Worm (Caenorhabditis elegans) whole organism, L4 larva: ENCODE results near the gene C50B6.1.
A peak's percentile ranks its signal among the peaks of the same experiment; 100 is the strongest.

ENCODE experiments used
- D1046.2 ChIP-seq: fragments of 200-800 bp; sonication (Bioruptor generic); IDR thresholded peaks from 2 replicates; pipeline ENCODE4 v1.3.6; 2022; ENCODE audit warnings: missing genetic modification characterization, missing compliant biosample characterization
- F10B5.3 ChIP-seq: sonication (generic microtip); optimal IDR thresholded peaks from 2 replicates; lab custom pipeline; 2016; ENCODE audit warnings: mild to moderate bottlenecking, missing genetic modification characterization, missing compliant biosample characterization
- F49E8.2 ChIP-seq: sonication (generic microtip); optimal IDR thresholded peaks from 2 replicates; lab custom pipeline; 2016; ENCODE audit warnings: missing compliant biosample characterization, mild to moderate bottlenecking, missing genetic modification characterization, borderline replicate concordance
- R02D3.7 ChIP-seq: fragments of 150-350 bp; sonication (generic microtip); optimal IDR thresholded peaks from 3 replicates; lab custom pipeline; 2014; ENCODE audit warnings: missing biosample characterization, missing genetic modification characterization
- Y48G9A.11 ChIP-seq: fragments of 200-800 bp; sonication (Bioruptor generic); IDR thresholded peaks from 2 replicates; pipeline ENCODE4 v1.3.6; 2022; ENCODE audit warnings: missing genetic modification reagents, missing genetic modification characterization, missing compliant biosample characterization
- ZK546.5 ChIP-seq, 2 experiments: sonication (generic microtip); optimal IDR thresholded peaks; 2 replicates each; lab custom pipeline; 2017; ENCODE audit warnings: missing biosample characterization in 2 of 2, missing genetic modification characterization in 2 of 2
- aha-1 ChIP-seq: fragments of 150-350 bp; peaks from one replicate; lab custom pipeline; 2014; ENCODE audit warnings: missing biosample characterization, missing genetic modification characterization
- ama-1 ChIP-seq: fragments of 150-350 bp; optimal IDR thresholded peaks from 2 replicates; lab custom pipeline; 2014; ENCODE audit warnings: inconsistent platforms, mixed read lengths
- arid-1 ChIP-seq: fragments of 200-800 bp; sonication (Bioruptor generic); conservative IDR thresholded peaks from 2 replicates; pipeline ENCODE4 v1.3.6; 2022; ENCODE audit warnings: missing genetic modification reagents, missing genetic modification characterization, missing compliant biosample characterization
- ceh-20 ChIP-seq: fragments of 200-800 bp; sonication (Bioruptor generic); IDR thresholded peaks from 2 replicates; pipeline ENCODE4 v1.3.6; 2022; ENCODE audit warnings: missing genetic modification reagents, missing genetic modification characterization, missing compliant biosample characterization
- ceh-32 ChIP-seq: sonication (generic microtip); optimal IDR thresholded peaks from 2 replicates; lab custom pipeline; 2016; ENCODE audit warnings: mild to moderate bottlenecking, missing genetic modification characterization, missing compliant biosample characterization; ENCODE audit not compliant: poor library complexity
- ceh-44 ChIP-seq: fragments of 200-800 bp; sonication (Bioruptor generic); IDR thresholded peaks from 2 replicates; pipeline ENCODE4 v1.3.6; 2022; ENCODE audit warnings: missing genetic modification reagents, missing genetic modification characterization, missing compliant biosample characterization
- ceh-82 ChIP-seq: sonication (generic microtip); optimal IDR thresholded peaks from 2 replicates; lab custom pipeline; 2017; ENCODE audit warnings: missing biosample characterization, missing genetic modification characterization
- cey-2 ChIP-seq: sonication (generic microtip); optimal IDR thresholded peaks from 3 replicates; lab custom pipeline; 2017; ENCODE audit warnings: missing genetic modification characterization, mild to moderate bottlenecking, missing compliant biosample characterization, antibody characterized with exemption, borderline replicate concordance; ENCODE audit not compliant: insufficient read depth
- ctbp-1 ChIP-seq: fragments of 200-800 bp; sonication (Bioruptor generic); IDR thresholded peaks from 2 replicates; pipeline ENCODE4 v1.3.6; 2022; ENCODE audit warnings: missing genetic modification reagents, missing genetic modification characterization, missing compliant biosample characterization
- daf-12 ChIP-seq: fragments of 150-350 bp; optimal IDR thresholded peaks from 2 replicates; lab custom pipeline; 2014; ENCODE audit warnings: missing biosample characterization, missing genetic modification reagents, missing genetic modification characterization
- daf-16 ChIP-seq, 3 experiments: sonication (generic microtip); optimal IDR thresholded peaks; 2 replicates each; lab custom pipeline; 2016 to 2017; ENCODE audit warnings: missing genetic modification characterization in 3 of 3, missing genetic modification reagents in 3 of 3, mild to moderate bottlenecking in 2 of 3, missing compliant biosample characterization in 2 of 3, missing biosample characterization in 1 of 3, moderate library complexity in 1 of 3
- daf-19 ChIP-seq: fragments of 200-800 bp; sonication (Bioruptor generic); conservative IDR thresholded peaks from 2 replicates; pipeline ENCODE4 v1.3.6; 2022; ENCODE audit warnings: missing genetic modification characterization, missing compliant biosample characterization
- daf-8 ChIP-seq: fragments of 200-800 bp; sonication (Bioruptor generic); IDR thresholded peaks from 2 replicates; pipeline ENCODE4 v1.3.6; 2022; ENCODE audit warnings: missing genetic modification characterization, missing compliant biosample characterization
- dmd-9 ChIP-seq: fragments of 200-800 bp; sonication (Bioruptor generic); IDR thresholded peaks from 2 replicates; pipeline ENCODE4 v1.3.6; 2022; ENCODE audit warnings: missing genetic modification reagents, missing genetic modification characterization, missing compliant biosample characterization
- dpl-1 ChIP-seq: fragments of 150-350 bp; optimal IDR thresholded peaks from 2 replicates; lab custom pipeline; 2014; ENCODE audit warnings: missing biosample characterization, missing genetic modification reagents, missing genetic modification characterization
- dve-1 ChIP-seq: sonication (generic microtip); optimal IDR thresholded peaks from 2 replicates; lab custom pipeline; 2017; ENCODE audit warnings: antibody characterized with exemption, mild to moderate bottlenecking, missing genetic modification characterization, missing compliant biosample characterization; ENCODE audit not compliant: insufficient read depth
- egl-27 ChIP-seq: sonication (generic microtip); optimal IDR thresholded peaks from 3 replicates; lab custom pipeline; 2017; ENCODE audit warnings: missing biosample characterization, missing genetic modification reagents, missing genetic modification characterization
- egl-43 ChIP-seq: fragments of 200-800 bp; sonication (Bioruptor generic); IDR thresholded peaks from 2 replicates; pipeline ENCODE4 v1.3.6; 2022; ENCODE audit warnings: missing genetic modification reagents, missing genetic modification characterization, missing compliant biosample characterization
- fkh-10 ChIP-seq: fragments of 150-350 bp; optimal IDR thresholded peaks from 2 replicates; lab custom pipeline; 2014; ENCODE audit warnings: missing biosample characterization, missing genetic modification reagents, missing genetic modification characterization
- hif-1 ChIP-seq, 2 experiments: sonication (generic microtip); optimal IDR thresholded peaks; 2 replicates each; lab custom pipeline; 2016 to 2017; ENCODE audit warnings: missing compliant biosample characterization in 2 of 2, missing genetic modification characterization in 2 of 2, missing genetic modification reagents in 2 of 2, missing genotype in 2 of 2, mild to moderate bottlenecking in 1 of 2
- jun-1 ChIP-seq: fragments of 150-350 bp; optimal IDR thresholded peaks from 2 replicates; lab custom pipeline; 2014; ENCODE audit warnings: missing biosample characterization, missing genetic modification reagents, missing genetic modification characterization
- lin-1 ChIP-seq: fragments of 200-800 bp; sonication (Bioruptor generic); IDR thresholded peaks from 2 replicates; pipeline ENCODE4 v1.3.6; 2022; ENCODE audit warnings: missing genetic modification reagents, missing genetic modification characterization, missing compliant biosample characterization
- lin-13 ChIP-seq: fragments of 150-350 bp; optimal IDR thresholded peaks from 2 replicates; lab custom pipeline; 2014; ENCODE audit warnings: missing biosample characterization, missing genetic modification reagents, missing genetic modification characterization
- lin-39 ChIP-seq: fragments of 150-350 bp; optimal IDR thresholded peaks from 2 replicates; lab custom pipeline; 2014; ENCODE audit warnings: missing biosample characterization, missing genetic modification reagents, missing genetic modification characterization
- lsy-2 ChIP-seq, 2 experiments: fragments of 150-350 bp in 1 of 2; sonication (generic microtip) in 1 of 2; optimal IDR thresholded peaks; 2 replicates each; lab custom pipeline; 2014 to 2017; ENCODE audit warnings: missing biosample characterization in 2 of 2, missing genetic modification characterization in 2 of 2
- mdt-29 ChIP-seq: fragments of 200-800 bp; sonication (Bioruptor generic); IDR thresholded peaks from 2 replicates; pipeline ENCODE4 v1.3.6; 2022; ENCODE audit warnings: missing genetic modification reagents, missing genetic modification characterization, missing compliant biosample characterization
- nhr-10 ChIP-seq: fragments of 150-350 bp; optimal IDR thresholded peaks from 2 replicates; lab custom pipeline; 2014; ENCODE audit warnings: missing biosample characterization, missing genetic modification characterization
- nhr-102 ChIP-seq: sonication (generic microtip); optimal IDR thresholded peaks from 2 replicates; lab custom pipeline; 2016; ENCODE audit warnings: mild to moderate bottlenecking, missing genetic modification characterization, moderate library complexity, missing compliant biosample characterization
- nhr-11 ChIP-seq: fragments of 150-350 bp; optimal IDR thresholded peaks from 2 replicates; lab custom pipeline; 2014; ENCODE audit warnings: missing biosample characterization, missing genetic modification characterization
- nhr-28 ChIP-seq: fragments of 150-350 bp; optimal IDR thresholded peaks from 2 replicates; lab custom pipeline; 2014; ENCODE audit warnings: missing biosample characterization, missing genetic modification characterization
- nhr-77 ChIP-seq: fragments of 150-350 bp; optimal IDR thresholded peaks from 2 replicates; lab custom pipeline; 2014; ENCODE audit warnings: missing biosample characterization, missing genetic modification characterization
- php-3 ChIP-seq: fragments of 200-800 bp; sonication (Bioruptor generic); IDR thresholded peaks from 2 replicates; pipeline ENCODE4 v1.3.6; 2022; ENCODE audit warnings: missing genetic modification reagents, missing genetic modification characterization, missing compliant biosample characterization
- skn-1 ChIP-seq: fragments of 150-350 bp; optimal IDR thresholded peaks from 2 replicates; lab custom pipeline; 2014; ENCODE audit warnings: missing biosample characterization, missing genetic modification characterization
- snpc-1.2 ChIP-seq: fragments of 200-800 bp; sonication (Bioruptor generic); IDR thresholded peaks from 2 replicates; pipeline ENCODE4 v1.3.6; 2022; ENCODE audit warnings: missing genetic modification reagents, missing genetic modification characterization, missing compliant biosample characterization
- spr-3 ChIP-seq: fragments of 200-800 bp; sonication (Bioruptor generic); optimal IDR thresholded peaks from 2 replicates; lab custom pipeline; 2018; ENCODE audit warnings: mild to moderate bottlenecking, missing genetic modification characterization, missing compliant biosample characterization
- tra-1 ChIP-seq: fragments of 200-800 bp; sonication (Bioruptor generic); IDR thresholded peaks from 2 replicates; pipeline ENCODE4 v1.3.6; 2022; ENCODE audit warnings: missing genetic modification reagents, missing genetic modification characterization, missing compliant biosample characterization
- unc-130 ChIP-seq: sonication (generic microtip); optimal IDR thresholded peaks from 2 replicates; lab custom pipeline; 2016; ENCODE audit warnings: missing genetic modification reagents, missing genetic modification characterization, missing compliant biosample characterization
- unc-39 ChIP-seq: sonication (generic microtip); optimal IDR thresholded peaks from 2 replicates; lab custom pipeline; 2017; ENCODE audit warnings: missing biosample characterization, missing genetic modification characterization
- unc-62 ChIP-seq, 3 experiments: fragments of 150-350 bp in 1 of 3; sonication (generic microtip); optimal IDR thresholded peaks in 2 of 3; peaks in 1 of 3; 1 replicate in 1 of 3; 2 replicates in 2 of 3; lab custom pipeline; 2014 to 2017; ENCODE audit warnings: missing biosample characterization in 3 of 3, missing genetic modification characterization in 3 of 3, missing genetic modification reagents in 3 of 3, missing genotype in 1 of 3
- zag-1 ChIP-seq: fragments of 150-350 bp; optimal IDR thresholded peaks from 2 replicates; lab custom pipeline; 2014; ENCODE audit warnings: missing biosample characterization, missing genetic modification characterization
- ztf-7 ChIP-seq: fragments of 150-350 bp; optimal IDR thresholded peaks from 2 replicates; lab custom pipeline; 2014; ENCODE audit warnings: missing biosample characterization, missing genetic modification characterization

C50B6.1 gene

ce11 chrV:13298706-13299105 lies 10.0 kb upstream of the C50B6.1 start:
- peak in 1 of 2 experiments; percentile 83 for TF ChIP-seq unc-62 (GFP tag; optimal IDR thresholded peaks at IDR 0.05 in 1 of 2; lab: Kevin White, UChicago)
- TF ChIP-seq unc-62 (tag; optimal IDR thresholded peaks at IDR 0.05; lab: Kevin White, UChicago), result no peak
- no peak for TF ChIP-seq R02D3.7 (tag; lab: Kevin White, UChicago)
- TF ChIP-seq arid-1, result no peak
- peak in 1 of 2 experiments; percentile 93 for TF ChIP-seq daf-16 (GFP tag; optimal IDR thresholded peaks at IDR 0.05; lab: Kevin White, UChicago)
- TF ChIP-seq daf-16 (tag; optimal IDR thresholded peaks at IDR 0.05; lab: Kevin White, UChicago), result no peak

ce11 chrV:13299398-13299797 lies 9.3 kb upstream of the C50B6.1 start:
- TF ChIP-seq lin-1 (GFP tag; lab: Robert Waterston, UW) (no peak), ZK546.5 (tag; optimal IDR thresholded peaks at IDR 0.05; lab: Kevin White, UChicago) (no peak), nhr-11 (tag; lab: Kevin White, UChicago) (no peak), ama-1 (lab: Kevin White, UChicago) (no peak), ceh-82 (tag; lab: Kevin White, UChicago) (no peak), snpc-1.2 (GFP tag; lab: Robert Waterston, UW) (no peak), lin-39 (tag; lab: Kevin White, UChicago) (no peak), dpl-1 (no peak), daf-12 (tag; lab: Kevin White, UChicago) (no peak), F10B5.3 (tag; lab: Kevin White, UChicago) (no peak), ceh-44 (no peak), R02D3.7 (tag; lab: Kevin White, UChicago) (no peak), egl-43 (GFP tag; lab: Robert Waterston, UW) (no peak), ztf-7 (tag; lab: Kevin White, UChicago) (no peak), D1046.2 (GFP tag; lab: Robert Waterston, UW) (no peak), unc-39 (tag; lab: Kevin White, UChicago) (no peak), nhr-77 (tag; lab: Kevin White, UChicago) (no peak)

ce11 chrV:13300492-13300891 lies 8.2 kb upstream of the C50B6.1 start:
- TF ChIP-seq hif-1 (tag; optimal IDR thresholded peaks at IDR 0.05; lab: Kevin White, UChicago) (no peak), nhr-10 (tag; lab: Kevin White, UChicago) (no peak), Y48G9A.11 (no peak), aha-1 (peak; percentile 89), egl-27 (tag; lab: Kevin White, UChicago) (no peak), dve-1 (tag; lab: Kevin White, UChicago) (no peak), snpc-1.2 (GFP tag; lab: Robert Waterston, UW) (no peak), ZK546.5 (tag; optimal IDR thresholded peaks at IDR 0.05; lab: Kevin White, UChicago) (no peak), jun-1 (tag; lab: Kevin White, UChicago) (no peak), mdt-29 (GFP tag; lab: Robert Waterston, UW) (no peak), nhr-102 (no peak), dpl-1 (no peak), php-3 (no peak), dmd-9 (GFP tag; lab: Robert Waterston, UW) (no peak), daf-19 (GFP tag; lab: Robert Waterston, UW) (no peak), nhr-28 (peak; percentile 19), zag-1 (no peak), skn-1 (tag; lab: Kevin White, UChicago) (no peak), daf-8 (GFP tag; lab: Robert Waterston, UW) (no peak), daf-16 (GFP tag; optimal IDR thresholded peaks at IDR 0.05; lab: Kevin White, UChicago) (peak in 1 of 2 experiments; percentile 84), daf-16 (tag; optimal IDR thresholded peaks at IDR 0.05; lab: Kevin White, UChicago) (no peak), F49E8.2 (tag; lab: Kevin White, UChicago) (no peak), unc-130 (no peak), ceh-20 (no peak), fkh-10 (GFP tag; lab: Kevin White, UChicago) (no peak), ctbp-1 (no peak), spr-3 (no peak), ceh-32 (tag; lab: Kevin White, UChicago) (no peak), lsy-2 (tag; optimal IDR thresholded peaks at IDR 0.05; lab: Kevin White, UChicago) (no peak), tra-1 (0 out of 2 replicates have a peak, but pooled peaks have one; percentile 15), lin-13 (GFP tag; lab: Kevin White, UChicago) (no peak), cey-2 (no peak)
